Worm (Caenorhabditis elegans) whole organism, L4 larva: ENCODE measurements around the gene rnp-9.

Experiments
- F37D6.2 ChIP-seq: sonication (generic microtip); optimal IDR thresholded peaks from 2 replicates; lab custom pipeline; 2016; ENCODE audit warnings: mild to moderate bottlenecking, missing genetic modification characterization, missing compliant biosample characterization
- F44E2.7 ChIP-seq: fragments of 200-800 bp; sonication (Bioruptor generic); IDR thresholded peaks from 2 replicates; pipeline ENCODE4 v2.1.2; 2022; ENCODE audit warnings: missing genetic modification characterization, missing compliant biosample characterization
- R02D3.7 ChIP-seq: fragments of 150-350 bp; sonication (generic microtip); optimal IDR thresholded peaks from 3 replicates; lab custom pipeline; 2014; ENCODE audit warnings: missing biosample characterization, missing genetic modification characterization
- T26A8.4 ChIP-seq: fragments of 200-800 bp; sonication (Bioruptor generic); IDR thresholded peaks from 2 replicates; pipeline ENCODE4 v1.3.6; 2022; ENCODE audit warnings: missing genetic modification characterization, missing compliant biosample characterization
- Y5F2A.4 ChIP-seq: fragments of 200-800 bp; sonication (Bioruptor generic); optimal IDR thresholded peaks from 2 replicates; lab custom pipeline; 2018; ENCODE audit warnings: mild to moderate bottlenecking, missing genetic modification characterization, missing compliant biosample characterization
- aha-1 ChIP-seq: fragments of 150-350 bp; peaks from one replicate; lab custom pipeline; 2014; ENCODE audit warnings: missing biosample characterization, missing genetic modification characterization
- aly-2 ChIP-seq: sonication (generic microtip); optimal IDR thresholded peaks from 2 replicates; lab custom pipeline; 2018; ENCODE audit warnings: missing biosample characterization, missing genetic modification characterization
- ama-1 ChIP-seq: fragments of 150-350 bp; optimal IDR thresholded peaks from 2 replicates; lab custom pipeline; 2014; ENCODE audit warnings: inconsistent platforms, mixed read lengths
- ceh-28 ChIP-seq: fragments of 150-350 bp; optimal IDR thresholded peaks from 2 replicates; lab custom pipeline; 2014; ENCODE audit warnings: missing biosample characterization, missing genetic modification reagents, missing genetic modification characterization
- ceh-44 ChIP-seq: fragments of 200-800 bp; sonication (Bioruptor generic); IDR thresholded peaks from 2 replicates; pipeline ENCODE4 v1.3.6; 2022; ENCODE audit warnings: missing genetic modification reagents, missing genetic modification characterization, missing compliant biosample characterization
- ces-1 ChIP-seq: fragments of 150-350 bp; sonication (generic microtip); optimal IDR thresholded peaks from 4 replicates; lab custom pipeline; 2014; ENCODE audit warnings: missing biosample characterization, missing genetic modification reagents, missing genetic modification characterization
- cey-2 ChIP-seq: sonication (generic microtip); optimal IDR thresholded peaks from 3 replicates; lab custom pipeline; 2017; ENCODE audit warnings: missing genetic modification characterization, mild to moderate bottlenecking, missing compliant biosample characterization, antibody characterized with exemption, borderline replicate concordance; ENCODE audit not compliant: insufficient read depth
- ctbp-1 ChIP-seq: fragments of 200-800 bp; sonication (Bioruptor generic); IDR thresholded peaks from 2 replicates; pipeline ENCODE4 v1.3.6; 2022; ENCODE audit warnings: missing genetic modification reagents, missing genetic modification characterization, missing compliant biosample characterization
- daf-16 ChIP-seq, 3 experiments: sonication (generic microtip); optimal IDR thresholded peaks; 2 replicates each; lab custom pipeline; 2016 to 2017; ENCODE audit warnings: missing genetic modification characterization in 3 of 3, missing genetic modification reagents in 3 of 3, mild to moderate bottlenecking in 2 of 3, missing compliant biosample characterization in 2 of 3, missing biosample characterization in 1 of 3, moderate library complexity in 1 of 3
- daf-19 ChIP-seq: fragments of 200-800 bp; sonication (Bioruptor generic); conservative IDR thresholded peaks from 2 replicates; pipeline ENCODE4 v1.3.6; 2022; ENCODE audit warnings: missing genetic modification characterization, missing compliant biosample characterization
- dmd-8 ChIP-seq: fragments of 200-800 bp; sonication (Bioruptor generic); IDR thresholded peaks from 2 replicates; pipeline ENCODE4 v1.3.6; 2022; ENCODE audit warnings: missing genetic modification characterization, missing compliant biosample characterization
- duxl-1 ChIP-seq: sonication (generic microtip); optimal IDR thresholded peaks from 2 replicates; lab custom pipeline; 2016; ENCODE audit warnings: mild to moderate bottlenecking, missing genetic modification characterization, moderate library complexity, missing compliant biosample characterization; ENCODE audit not compliant: poor library complexity
- dve-1 ChIP-seq: sonication (generic microtip); optimal IDR thresholded peaks from 2 replicates; lab custom pipeline; 2017; ENCODE audit warnings: antibody characterized with exemption, mild to moderate bottlenecking, missing genetic modification characterization, missing compliant biosample characterization; ENCODE audit not compliant: insufficient read depth
- hlh-30 ChIP-seq: sonication (generic microtip); optimal IDR thresholded peaks from 2 replicates; lab custom pipeline; 2017; ENCODE audit warnings: antibody characterized with exemption, mild to moderate bottlenecking, missing genetic modification characterization, missing compliant biosample characterization; ENCODE audit not compliant: insufficient read depth
- lim-7 ChIP-seq: fragments of 200-800 bp; sonication (Bioruptor generic); IDR thresholded peaks from 2 replicates; pipeline ENCODE4 v1.3.6; 2022; ENCODE audit warnings: missing genetic modification characterization, missing compliant biosample characterization
- lin-1 ChIP-seq: fragments of 200-800 bp; sonication (Bioruptor generic); IDR thresholded peaks from 2 replicates; pipeline ENCODE4 v1.3.6; 2022; ENCODE audit warnings: missing genetic modification reagents, missing genetic modification characterization, missing compliant biosample characterization
- lin-13 ChIP-seq: fragments of 150-350 bp; optimal IDR thresholded peaks from 2 replicates; lab custom pipeline; 2014; ENCODE audit warnings: missing biosample characterization, missing genetic modification reagents, missing genetic modification characterization
- lin-15B ChIP-seq: fragments of 150-350 bp; sonication (generic microtip); optimal IDR thresholded peaks from 3 replicates; lab custom pipeline; 2014; ENCODE audit warnings: missing biosample characterization, missing genetic modification characterization
- lin-29 ChIP-seq: fragments of 200-800 bp; sonication (Bioruptor generic); IDR thresholded peaks from 2 replicates; pipeline ENCODE4 v1.3.6; 2022; ENCODE audit warnings: missing genetic modification reagents, missing genetic modification characterization, missing compliant biosample characterization
- lin-38 ChIP-seq: fragments of 200-800 bp; sonication (Bioruptor generic); IDR thresholded peaks from 2 replicates; pipeline ENCODE4 v1.3.6; 2022; ENCODE audit warnings: missing genetic modification reagents, missing genetic modification characterization, missing compliant biosample characterization
- lsy-2 ChIP-seq, 2 experiments: fragments of 150-350 bp in 1 of 2; sonication (generic microtip) in 1 of 2; optimal IDR thresholded peaks; 2 replicates each; lab custom pipeline; 2014 to 2017; ENCODE audit warnings: missing biosample characterization in 2 of 2, missing genetic modification characterization in 2 of 2
- madf-9 ChIP-seq: fragments of 200-800 bp; sonication (Bioruptor generic); conservative IDR thresholded peaks from 2 replicates; pipeline ENCODE4 v1.3.6; 2022; ENCODE audit warnings: missing genetic modification reagents, missing genetic modification characterization, missing compliant biosample characterization
- mep-1 ChIP-seq: fragments of 150-350 bp; sonication (generic microtip); optimal IDR thresholded peaks from 3 replicates; lab custom pipeline; 2014; ENCODE audit warnings: missing biosample characterization, missing genetic modification characterization
- mes-2 ChIP-seq: sonication (generic microtip); optimal IDR thresholded peaks from 2 replicates; lab custom pipeline; 2016; ENCODE audit warnings: missing genotype, mild to moderate bottlenecking, missing genetic modification characterization, missing compliant biosample characterization; ENCODE audit not compliant: poor library complexity, severe bottlenecking
- nhr-11 ChIP-seq: fragments of 150-350 bp; optimal IDR thresholded peaks from 2 replicates; lab custom pipeline; 2014; ENCODE audit warnings: missing biosample characterization, missing genetic modification characterization
- nhr-111 ChIP-seq: fragments of 200-800 bp; sonication (Bioruptor generic); optimal IDR thresholded peaks from 2 replicates; lab custom pipeline; 2018; ENCODE audit warnings: mild to moderate bottlenecking, missing genetic modification characterization, missing compliant biosample characterization
- nhr-48 ChIP-seq: sonication (generic microtip); optimal IDR thresholded peaks from 2 replicates; lab custom pipeline; 2016; ENCODE audit warnings: mild to moderate bottlenecking, missing genetic modification characterization, missing compliant biosample characterization
- nhr-76 ChIP-seq: fragments of 150-350 bp; optimal IDR thresholded peaks from 2 replicates; lab custom pipeline; 2014; ENCODE audit warnings: missing biosample characterization, missing genetic modification characterization
- nhr-77 ChIP-seq: fragments of 150-350 bp; optimal IDR thresholded peaks from 2 replicates; lab custom pipeline; 2014; ENCODE audit warnings: missing biosample characterization, missing genetic modification characterization
- pha-4 ChIP-seq, 2 experiments: fragments of 150-350 bp in 1 of 2; fragments of 200-800 bp in 1 of 2; sonication (Bioruptor generic) in 1 of 2; IDR thresholded peaks in 1 of 2; optimal IDR thresholded peaks in 1 of 2; 2 replicates each; pipeline versions ENCODE4 v1.3.6 to Lab custom; 2014 to 2022; ENCODE audit warnings: missing genetic modification characterization in 2 of 2, missing genetic modification reagents in 2 of 2, missing biosample characterization in 1 of 2, missing compliant biosample characterization in 1 of 2
- php-3 ChIP-seq: fragments of 200-800 bp; sonication (Bioruptor generic); IDR thresholded peaks from 2 replicates; pipeline ENCODE4 v1.3.6; 2022; ENCODE audit warnings: missing genetic modification reagents, missing genetic modification characterization, missing compliant biosample characterization
- saeg-2 ChIP-seq: fragments of 200-800 bp; sonication (Bioruptor generic); IDR thresholded peaks from 2 replicates; pipeline ENCODE4 v1.3.6; 2022; ENCODE audit warnings: missing genetic modification reagents, missing genetic modification characterization, missing compliant biosample characterization
- set-16 ChIP-seq: fragments of 200-800 bp; sonication (Bioruptor generic); IDR thresholded peaks from 2 replicates; pipeline ENCODE4 v1.3.6; 2022; ENCODE audit warnings: missing genetic modification reagents, missing genetic modification characterization, missing compliant biosample characterization
- snpc-1.2 ChIP-seq: fragments of 200-800 bp; sonication (Bioruptor generic); IDR thresholded peaks from 2 replicates; pipeline ENCODE4 v1.3.6; 2022; ENCODE audit warnings: missing genetic modification reagents, missing genetic modification characterization, missing compliant biosample characterization
- spr-3 ChIP-seq: fragments of 200-800 bp; sonication (Bioruptor generic); optimal IDR thresholded peaks from 2 replicates; lab custom pipeline; 2018; ENCODE audit warnings: mild to moderate bottlenecking, missing genetic modification characterization, missing compliant biosample characterization
- tra-1 ChIP-seq: fragments of 200-800 bp; sonication (Bioruptor generic); IDR thresholded peaks from 2 replicates; pipeline ENCODE4 v1.3.6; 2022; ENCODE audit warnings: missing genetic modification reagents, missing genetic modification characterization, missing compliant biosample characterization
- unc-62 ChIP-seq, 3 experiments: fragments of 150-350 bp in 1 of 3; sonication (generic microtip); optimal IDR thresholded peaks in 2 of 3; peaks in 1 of 3; 1 replicate in 1 of 3; 2 replicates in 2 of 3; lab custom pipeline; 2014 to 2017; ENCODE audit warnings: missing biosample characterization in 3 of 3, missing genetic modification characterization in 3 of 3, missing genetic modification reagents in 3 of 3, missing genotype in 1 of 3
- vab-7 ChIP-seq: fragments of 200-800 bp; sonication (Bioruptor generic); IDR thresholded peaks from 2 replicates; pipeline ENCODE4 v1.3.6; 2022; ENCODE audit warnings: missing genetic modification reagents, missing genetic modification characterization, missing compliant biosample characterization
- zip-2 ChIP-seq: fragments of 150-350 bp; optimal IDR thresholded peaks from 2 replicates; lab custom pipeline; 2014; ENCODE audit warnings: missing biosample characterization, missing genetic modification characterization
- ztf-7 ChIP-seq: fragments of 150-350 bp; optimal IDR thresholded peaks from 2 replicates; lab custom pipeline; 2014; ENCODE audit warnings: missing biosample characterization, missing genetic modification characterization

rnp-9 gene

ce11 chrX:10147236-10147635 lies 19.9 kb upstream of the rnp-9 start:
- TF ChIP-seq unc-62 (GFP tag; optimal IDR thresholded peaks at IDR 0.05 in 1 of 2; lab: Kevin White, UChicago) (peak in 1 of 2 experiments; percentile 98), unc-62 (tag; optimal IDR thresholded peaks at IDR 0.05; lab: Kevin White, UChicago) (no peak), daf-19 (GFP tag; lab: Robert Waterston, UW) (no peak)

ce11 chrX:10148235-10148872 lies 18.8 kb upstream of the rnp-9 start:
- no peak for TF ChIP-seq cey-2 (tag; lab: Kevin White, UChicago)
- peak; percentile 96 for TF ChIP-seq aha-1 (tag; lab: Kevin White, UChicago)
- peak; percentile 12 for TF ChIP-seq zip-2
- peak; percentile 45 for TF ChIP-seq mes-2 (tag; lab: Kevin White, UChicago)
- no peak for TF ChIP-seq ama-1
- TF ChIP-seq daf-16 (GFP tag; optimal IDR thresholded peaks at IDR 0.05; lab: Kevin White, UChicago), result peak; percentile 38 to 71
- TF ChIP-seq daf-16 (tag; optimal IDR thresholded peaks at IDR 0.05; lab: Kevin White, UChicago), result peak; percentile 95
- peak; percentile 21 for TF ChIP-seq lin-13 (GFP tag; lab: Kevin White, UChicago)
- no peak for TF ChIP-seq spr-3 (GFP tag; lab: Kevin White, UChicago)
- TF ChIP-seq pha-4 (GFP tag; IDR thresholded peaks at IDR 0.05; lab: Robert Waterston, UW), result peak; percentile 73
- peak; percentile 63 for TF ChIP-seq pha-4 (tag; optimal IDR thresholded peaks at IDR 0.05; lab: Kevin White, UChicago)
- no peak for TF ChIP-seq nhr-77
- TF ChIP-seq php-3 (GFP tag; lab: Robert Waterston, UW), result 0 out of 2 replicates have a peak, but pooled peaks have one; percentile 46
- no peak for TF ChIP-seq nhr-76
- no peak for TF ChIP-seq ceh-44 (GFP tag; lab: Robert Waterston, UW)
- peak; percentile 92 for TF ChIP-seq snpc-1.2 (GFP tag; lab: Robert Waterston, UW)
- TF ChIP-seq R02D3.7 (tag; lab: Kevin White, UChicago), result no peak
- no peak for TF ChIP-seq set-16
- TF ChIP-seq lim-7, result peak; percentile 80
- TF ChIP-seq lin-15B (tag; lab: Kevin White, UChicago), result no peak
- 0 out of 2 replicates have a peak, but pooled peaks have one; percentile 6 for TF ChIP-seq madf-9
- no peak for TF ChIP-seq lin-29 (GFP tag; lab: Robert Waterston, UW)
- TF ChIP-seq T26A8.4 (GFP tag; lab: Robert Waterston, UW), result no peak
- no peak for TF ChIP-seq ztf-7
- peak; percentile 36; the same call in 1 of the 2 replicates for TF ChIP-seq daf-19 (GFP tag; lab: Robert Waterston, UW)
- no peak for TF ChIP-seq nhr-11 (tag; lab: Kevin White, UChicago)
- no peak for TF ChIP-seq saeg-2
- peak; percentile 38 for TF ChIP-seq hlh-30 (tag; lab: Kevin White, UChicago)
- peak; percentile 62; the same call in 1 of the 2 replicates for TF ChIP-seq vab-7 (GFP tag; lab: Robert Waterston, UW)
- TF ChIP-seq nhr-48 (tag; lab: Kevin White, UChicago), result peak; percentile 59
- TF ChIP-seq lin-38 (GFP tag; lab: Robert Waterston, UW), result peak; percentile 61
- TF ChIP-seq dve-1 (tag; lab: Kevin White, UChicago), result peak; percentile 61
- TF ChIP-seq lsy-2 (tag; optimal IDR thresholded peaks at IDR 0.05; lab: Kevin White, UChicago), result peak in 1 of 2 experiments; percentile 39
- TF ChIP-seq F44E2.7, result no peak
- TF ChIP-seq nhr-111, result no peak
- no peak for TF ChIP-seq aly-2 (tag; lab: Kevin White, UChicago)
- peak; percentile 21; the same call in 1 of the 2 replicates for TF ChIP-seq lin-1 (GFP tag; lab: Robert Waterston, UW)
- TF ChIP-seq ctbp-1, result peak; percentile 47; the same call in 1 of the 2 replicates
- TF ChIP-seq tra-1 (GFP tag; lab: Robert Waterston, UW), result peak; percentile 73
- TF ChIP-seq ces-1 (GFP tag; lab: Kevin White, UChicago), result no peak
- no peak for TF ChIP-seq ceh-28 (tag; lab: Kevin White, UChicago)
- TF ChIP-seq dmd-8 (GFP tag; lab: Robert Waterston, UW), result peak; percentile 59; the same call in 1 of the 2 replicates
- TF ChIP-seq F37D6.2, result no peak
- no peak for TF ChIP-seq duxl-1 (tag; lab: Kevin White, UChicago)
- TF ChIP-seq mep-1 (tag; lab: Kevin White, UChicago), result peak; percentile 50
- peak; percentile 5 for TF ChIP-seq Y5F2A.4 (GFP tag; lab: Kevin White, UChicago)
